Fruit fly (Drosophila melanogaster) whole organism, embryonic: ENCODE measurements around the gene mdlc.

ENCODE experiments used
- Adf1 ChIP-seq: fragments of 200-800 bp; sonication (Bioruptor generic); IDR thresholded peaks from 2 replicates; pipeline ENCODE4 v1.3.6; 2022; ENCODE audit warnings: missing biosample characterization, missing genetic modification characterization
- Antp ChIP-seq: fragments of 200-800 bp; sonication (Bioruptor generic); optimal IDR thresholded peaks from 3 replicates; lab custom pipeline; 2016; ENCODE audit warnings: missing biosample characterization, missing genetic modification characterization
- CG1024 ChIP-seq: fragments of 200-800 bp; sonication (Bioruptor generic); IDR thresholded peaks from 2 replicates; pipeline ENCODE4 v1.3.6; 2022; ENCODE audit warnings: missing biosample characterization, missing genetic modification characterization
- CG10654 ChIP-seq: fragments of 200-800 bp; sonication (Bioruptor generic); optimal IDR thresholded peaks from 2 replicates; lab custom pipeline; 2016; ENCODE audit warnings: missing biosample characterization, missing genetic modification characterization
- CG11456 ChIP-seq: fragments of 200-800 bp; sonication (Bioruptor generic); IDR thresholded peaks from 3 replicates; pipeline ENCODE4 v1.3.6; 2022; ENCODE audit warnings: missing biosample characterization, missing genetic modification characterization
- CG13775 ChIP-seq: fragments of 200-800 bp; sonication (Bioruptor generic); optimal IDR thresholded peaks from 3 replicates; lab custom pipeline; 2017; ENCODE audit warnings: missing biosample characterization, mild to moderate bottlenecking, missing genetic modification characterization
- CG14860 ChIP-seq: fragments of 200-800 bp; sonication (Bioruptor generic); IDR thresholded peaks from 3 replicates; pipeline ENCODE4 v1.3.6; 2022; ENCODE audit warnings: missing biosample characterization, missing genetic modification characterization; ENCODE audit not compliant: partially characterized antibody
- CG17328 ChIP-seq: fragments of 200-800 bp; sonication (Bioruptor generic); IDR thresholded peaks from 2 replicates; pipeline ENCODE4 v1.3.6; 2022; ENCODE audit warnings: missing biosample characterization, missing genetic modification characterization
- CG17385 ChIP-seq: fragments of 200-800 bp; sonication (Bioruptor generic); optimal IDR thresholded peaks from 3 replicates; lab custom pipeline; 2018; ENCODE audit warnings: missing biosample characterization, mild to moderate bottlenecking, missing genetic modification characterization
- CG17802 ChIP-seq: fragments of 200-800 bp; sonication (Bioruptor generic); optimal IDR thresholded peaks from 2 replicates; lab custom pipeline; 2018; ENCODE audit warnings: missing biosample characterization, mild to moderate bottlenecking, missing genetic modification characterization, moderate library complexity
- CG30020 ChIP-seq: fragments of 200-800 bp; optimal IDR thresholded peaks from 2 replicates; lab custom pipeline; 2019; ENCODE audit warnings: missing biosample characterization, mild to moderate bottlenecking, missing genetic modification characterization, moderate library complexity
- CG30403 ChIP-seq: fragments of 200-800 bp; sonication (Bioruptor generic); optimal IDR thresholded peaks from 3 replicates; lab custom pipeline; 2016; ENCODE audit warnings: missing biosample characterization, missing genetic modification characterization
- CG30431 ChIP-seq: fragments of 200-800 bp; sonication (Bioruptor generic); optimal IDR thresholded peaks from 2 replicates; lab custom pipeline; 2017; ENCODE audit warnings: missing biosample characterization, missing genetic modification characterization
- CG32532 ChIP-seq: fragments of 200-800 bp; sonication (Bioruptor generic); IDR thresholded peaks from 2 replicates; pipeline ENCODE4 v1.3.6; 2022; ENCODE audit warnings: missing biosample characterization, missing genetic modification characterization
- CG3726 ChIP-seq: fragments of 200-800 bp; sonication (Bioruptor generic); IDR thresholded peaks from 3 replicates; pipeline ENCODE4, ENCODE4 v1.3.6; 2022; ENCODE audit warnings: missing biosample characterization, missing genetic modification characterization
- CG43689 ChIP-seq: fragments of 200-800 bp; sonication (Bioruptor generic); IDR thresholded peaks from 2 replicates; pipeline ENCODE4 v1.3.6; 2022; ENCODE audit warnings: missing biosample characterization, missing genetic modification characterization
- CG6254 ChIP-seq: fragments of 200-800 bp; sonication (Bioruptor generic); optimal IDR thresholded peaks from 3 replicates; lab custom pipeline; 2017; ENCODE audit warnings: mild to moderate bottlenecking, missing biosample characterization, missing genetic modification reagents, missing genetic modification characterization
- CG9437 ChIP-seq: fragments of 200-800 bp; sonication (Bioruptor generic); optimal IDR thresholded peaks from 2 replicates; lab custom pipeline; 2018; ENCODE audit warnings: missing biosample characterization, mild to moderate bottlenecking, missing genetic modification characterization
- D ChIP-seq, 2 experiments: fragments of 200-800 bp in 1 of 2; fragments of >200 bp in 1 of 2; sonication (Bioruptor generic) in 1 of 2; optimal IDR thresholded peaks; 2 replicates in 1 of 2; 3 replicates in 1 of 2; lab custom pipeline; 2017; ENCODE audit warnings: mild to moderate bottlenecking in 1 of 2, missing biosample characterization in 1 of 2, missing genetic modification characterization in 1 of 2, missing genetic modification reagents in 1 of 2
- Dll ChIP-seq: fragments of 200-800 bp; sonication (Bioruptor generic); IDR thresholded peaks from 4 replicates; pipeline ENCODE4 v1.3.6; 2022; ENCODE audit warnings: missing biosample characterization, missing genetic modification characterization; ENCODE audit not compliant: partially characterized antibody
- Doc3 ChIP-seq: fragments of 200-800 bp; sonication (Bioruptor generic); IDR thresholded peaks from 3 replicates; pipeline ENCODE4 v1.3.6; 2022; ENCODE audit warnings: missing biosample characterization, missing genetic modification characterization; ENCODE audit not compliant: partially characterized antibody
- Dref ChIP-seq: fragments of 200-800 bp; sonication (Bioruptor generic); IDR thresholded peaks from 2 replicates; pipeline ENCODE4 v1.3.6; 2022; ENCODE audit warnings: missing biosample characterization, missing genetic modification characterization
- HLHmδ ChIP-seq: fragments of 200-800 bp; sonication (Bioruptor generic); optimal IDR thresholded peaks from 2 replicates; lab custom pipeline; 2018; ENCODE audit warnings: missing biosample characterization, mild to moderate bottlenecking, missing genetic modification characterization, moderate library complexity
- HmgD ChIP-seq: fragments of 200-800 bp; sonication (Bioruptor generic); optimal IDR thresholded peaks from 3 replicates; lab custom pipeline; 2016; ENCODE audit warnings: missing biosample characterization, missing genetic modification characterization
- MBD-R2 ChIP-seq: fragments of 200-800 bp; sonication (Bioruptor generic); IDR thresholded peaks from 2 replicates; pipeline ENCODE4 v1.3.6; 2022; ENCODE audit warnings: missing biosample characterization, missing genetic modification characterization
- MESR4 ChIP-seq: fragments of 200-800 bp; sonication (Bioruptor generic); optimal IDR thresholded peaks from 2 replicates; lab custom pipeline; 2018; ENCODE audit warnings: missing biosample characterization, mild to moderate bottlenecking, missing genetic modification characterization, moderate library complexity
- Med ChIP-seq: fragments of 200-800 bp; sonication (Bioruptor generic); peaks from one replicate; lab custom pipeline; 2016; ENCODE audit warnings: missing biosample characterization, missing genetic modification characterization, mild to moderate bottlenecking, inconsistent platforms, moderate library complexity
- NFAT ChIP-seq: fragments of 200-800 bp; sonication (Bioruptor generic); IDR thresholded peaks from 2 replicates; pipeline ENCODE4 v1.3.6; 2022; ENCODE audit warnings: missing biosample characterization, missing genetic modification characterization
- Optix ChIP-seq: fragments of 200-800 bp; sonication (Bioruptor generic); IDR thresholded peaks from 3 replicates; pipeline ENCODE4 v1.3.6; 2022; ENCODE audit warnings: missing biosample characterization, missing genetic modification characterization
- PHDP ChIP-seq: fragments of 200-800 bp; sonication (Bioruptor generic); optimal IDR thresholded peaks from 3 replicates; lab custom pipeline; 2018; ENCODE audit warnings: missing biosample characterization, mild to moderate bottlenecking, missing genetic modification characterization, moderate library complexity
- Sox102F ChIP-seq: fragments of 200-800 bp; sonication (Bioruptor generic); optimal IDR thresholded peaks from 2 replicates; lab custom pipeline; 2018; ENCODE audit warnings: missing biosample characterization, mild to moderate bottlenecking, missing genetic modification characterization, moderate library complexity
- Spps ChIP-seq: fragments of 200-800 bp; sonication (Bioruptor generic); optimal IDR thresholded peaks from 2 replicates; lab custom pipeline; 2018; ENCODE audit warnings: missing biosample characterization, mild to moderate bottlenecking, missing genetic modification characterization
- Ssrp ChIP-seq: fragments of 200-800 bp; sonication (Bioruptor generic); optimal IDR thresholded peaks from 2 replicates; lab custom pipeline; 2018; ENCODE audit warnings: missing biosample characterization, mild to moderate bottlenecking, missing genetic modification characterization, moderate library complexity
- YL-1 ChIP-seq: fragments of 200-800 bp; sonication (Bioruptor generic); optimal IDR thresholded peaks from 3 replicates; lab custom pipeline; 2017; ENCODE audit warnings: missing biosample characterization, mild to moderate bottlenecking, missing genetic modification characterization
- ato ChIP-seq: fragments of 200-800 bp; sonication (Bioruptor generic); IDR thresholded peaks from 2 replicates; pipeline ENCODE4 v1.3.6; 2022; ENCODE audit warnings: missing biosample characterization, missing genetic modification characterization; ENCODE audit not compliant: partially characterized antibody
- cad ChIP-seq: fragments of >200 bp; optimal IDR thresholded peaks from 2 replicates; lab custom pipeline; 2017; ENCODE audit warnings: missing biosample characterization, missing genetic modification characterization
- ci ChIP-seq: fragments of 200-800 bp; sonication (Bioruptor generic); IDR thresholded peaks from 3 replicates; pipeline ENCODE4 v1.3.6; 2022; ENCODE audit warnings: missing biosample characterization, missing genetic modification characterization
- fd3F ChIP-seq: fragments of 200-800 bp; sonication (Bioruptor generic); optimal IDR thresholded peaks from 2 replicates; lab custom pipeline; 2018; ENCODE audit warnings: missing biosample characterization, mild to moderate bottlenecking, missing genetic modification characterization, moderate library complexity
- fd96Cb ChIP-seq: fragments of 200-800 bp; sonication (Bioruptor generic); optimal IDR thresholded peaks from 2 replicates; lab custom pipeline; 2018; ENCODE audit warnings: missing biosample characterization, mild to moderate bottlenecking, missing genetic modification characterization, moderate library complexity
- gt ChIP-seq: fragments of 200-800 bp; sonication (Bioruptor generic); IDR thresholded peaks from 2 replicates; pipeline ENCODE4 v1.3.6; 2022; ENCODE audit warnings: missing biosample characterization, missing genetic modification characterization
- kni ChIP-seq: fragments of 200-800 bp; sonication (Bioruptor generic); optimal IDR thresholded peaks from 3 replicates; lab custom pipeline; 2017; ENCODE audit warnings: mild to moderate bottlenecking, missing biosample characterization, missing genetic modification reagents, missing genetic modification characterization
- mirr ChIP-seq: fragments of 200-800 bp; sonication (Bioruptor generic); optimal IDR thresholded peaks from 3 replicates; lab custom pipeline; 2018; ENCODE audit warnings: missing biosample characterization, mild to moderate bottlenecking, missing genetic modification characterization
- nau ChIP-seq: fragments of 200-800 bp; sonication (Bioruptor generic); optimal IDR thresholded peaks from 3 replicates; lab custom pipeline; 2017; ENCODE audit warnings: missing biosample characterization, mild to moderate bottlenecking, missing genetic modification characterization, missing genetic modification reagents
- pzg ChIP-seq: fragments of 200-800 bp; sonication (Bioruptor generic); optimal IDR thresholded peaks from 3 replicates; lab custom pipeline; 2018; ENCODE audit warnings: missing biosample characterization, mild to moderate bottlenecking, missing genetic modification characterization, moderate library complexity
- sisA ChIP-seq: fragments of 200-800 bp; sonication (Bioruptor generic); IDR thresholded peaks from 2 replicates; pipeline ENCODE4 v1.3.6; 2022; ENCODE audit warnings: missing biosample characterization, missing genetic modification characterization
- sob ChIP-seq: fragments of 200-800 bp; sonication (Bioruptor generic); IDR thresholded peaks from 2 replicates; pipeline ENCODE4 v1.3.6; 2022; ENCODE audit warnings: missing biosample characterization, missing genetic modification characterization
- sug ChIP-seq: fragments of 200-800 bp; optimal IDR thresholded peaks from 2 replicates; lab custom pipeline; 2019; ENCODE audit warnings: missing biosample characterization, mild to moderate bottlenecking, missing genetic modification characterization, moderate library complexity
- toy ChIP-seq: fragments of 200-800 bp; sonication (Bioruptor generic); IDR thresholded peaks from 2 replicates; pipeline ENCODE4 v1.3.6; 2022; ENCODE audit warnings: missing biosample characterization, missing genetic modification characterization
- vvl ChIP-seq: fragments of 200-800 bp; sonication (Bioruptor generic); IDR thresholded peaks from 2 replicates; pipeline ENCODE4 v1.3.6; 2022; ENCODE audit warnings: missing biosample characterization, missing genetic modification characterization
- wek ChIP-seq: fragments of 200-800 bp; sonication (Bioruptor generic); optimal IDR thresholded peaks from 3 replicates; lab custom pipeline; 2018; ENCODE audit warnings: missing biosample characterization, mild to moderate bottlenecking, missing genetic modification characterization, moderate library complexity
- z ChIP-seq: fragments of 200-800 bp; sonication (Bioruptor generic); IDR thresholded peaks from 3 replicates; pipeline ENCODE4 v1.3.6; 2022; ENCODE audit warnings: missing biosample characterization, missing genetic modification characterization

The mdlc gene

DNA sequence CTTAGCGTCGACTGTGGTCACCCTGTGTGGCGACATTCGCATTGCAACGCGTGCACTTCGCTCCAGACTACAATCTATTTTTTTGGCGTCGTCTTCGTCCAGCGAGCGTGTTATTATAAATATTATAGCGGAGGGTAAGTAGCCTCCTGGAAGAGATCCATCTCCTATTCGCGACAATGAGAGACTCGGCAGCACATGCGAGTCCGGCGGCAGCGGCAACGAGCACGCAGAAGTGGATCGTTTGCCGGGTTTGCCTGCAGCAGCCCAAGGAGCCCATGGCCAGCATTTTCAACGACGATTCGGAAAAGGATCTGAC, 25.8 kb upstream of the mdlc start, which contains the start of gene idc:
TSS of gene idc (plus strand) at position 60 of the 316 bp plus-strand sequence.
- TF ChIP-seq wek (GFP tag; lab: Kevin White, UChicago) (peak; percentile 93), Dll (GFP tag; lab: Robert Waterston, UW) (0 out of 4 replicates have a peak, but pooled peaks have one; percentile 16), CG17802 (tag; lab: Kevin White, UChicago) (peak; percentile 32), sug (tag; lab: Kevin White, UChicago) (no peak), HLHmδ (no peak), NFAT (GFP tag; lab: Robert Waterston, UW) (peak; percentile 41; the same call in 1 of the 2 replicates), CG11456 (GFP tag; lab: Robert Waterston, UW) (0 out of 3 replicates have a peak, but pooled peaks have one; percentile 59), CG9437 (peak; percentile 47), Doc3 (GFP tag; lab: Robert Waterston, UW) (no peak), MESR4 (peak; percentile 63), PHDP (tag; lab: Kevin White, UChicago) (no peak), Dref (GFP tag; lab: Robert Waterston, UW) (0 out of 2 replicates have a peak, but pooled peaks have one; percentile 25), cad (GFP tag; lab: Kevin White, UChicago) (peak; percentile 20), CG14860 (no peak), mirr (GFP tag; lab: Kevin White, UChicago) (no peak), z (GFP tag; lab: Robert Waterston, UW) (no peak), fd3F (GFP tag; lab: Kevin White, UChicago) (no peak), CG10654 (GFP tag; lab: Kevin White, UChicago) (no peak), CG30020 (peak; percentile 83), CG6254 (GFP tag; lab: Kevin White, UChicago) (peak; percentile 99), nau (GFP tag; lab: Kevin White, UChicago) (no peak), pzg (GFP tag; lab: Kevin White, UChicago) (peak; percentile 10), CG13775 (GFP tag; lab: Kevin White, UChicago) (peak; percentile 69), Med (peak; percentile 71), CG3726 (GFP tag; lab: Robert Waterston, UW) (no peak), ci (GFP tag; lab: Robert Waterston, UW) (peak; percentile 53; the same call in 2 of the 3 replicates), CG30403 (peak; percentile 45), kni (GFP tag; lab: Kevin White, UChicago) (no peak), MBD-R2 (GFP tag; lab: Robert Waterston, UW) (peak; percentile 59), Adf1 (GFP tag; lab: Robert Waterston, UW) (no peak)

dm6 chr3R:20035887-20036286, 21.7 kb upstream of the mdlc start, which contains the start of gene Regnase-1:
Regnase-1 (minus strand) TSS chr3R:20036056.
- TF ChIP-seq ato (GFP tag; lab: Robert Waterston, UW) (peak; percentile 96), CG30431 (GFP tag; lab: Kevin White, UChicago) (peak; percentile 54), sisA (GFP tag; lab: Robert Waterston, UW) (no peak), YL-1 (GFP tag; lab: Kevin White, UChicago) (peak; percentile 98), CG43689 (GFP tag; lab: Robert Waterston, UW) (peak; percentile 76), ci (GFP tag; lab: Robert Waterston, UW) (peak; percentile 99), toy (GFP tag; lab: Robert Waterston, UW) (peak; percentile 71), fd96Cb (tag; lab: Kevin White, UChicago) (peak; percentile 66), CG17328 (GFP tag; lab: Robert Waterston, UW) (peak; percentile 95), Optix (GFP tag; lab: Robert Waterston, UW) (peak; percentile 84), Sox102F (GFP tag; lab: Kevin White, UChicago) (peak; percentile 78), Ssrp (tag; lab: Kevin White, UChicago) (peak; percentile 65), D (optimal IDR thresholded peaks at IDR 0.05; lab: Kevin White, UChicago) (peak; percentile 78), D (GFP tag; optimal IDR thresholded peaks at IDR 0.05; lab: Kevin White, UChicago) (peak; percentile 86), sob (GFP tag; lab: Robert Waterston, UW) (peak; percentile 95), CG17385 (GFP tag; lab: Kevin White, UChicago) (peak; percentile 99), CG1024 (peak; percentile 80), CG32532 (GFP tag; lab: Robert Waterston, UW) (peak; percentile 93), vvl (GFP tag; lab: Robert Waterston, UW) (peak; percentile 96), Antp (GFP tag; lab: Kevin White, UChicago) (peak; percentile 73), HmgD (peak; percentile 86), Spps (peak; percentile 86), gt (GFP tag; lab: Robert Waterston, UW) (peak; percentile 44; the same call in 1 of the 2 replicates)
